Worm (Caenorhabditis elegans) whole organism, L2 larva: ENCODE results near the gene moc-5.

Source experiments
- lin-39 ChIP-seq: fragments of 150-350 bp; optimal IDR thresholded peaks from 2 replicates; lab custom pipeline; 2014; ENCODE audit warnings: missing biosample characterization, missing genetic modification reagents, missing genetic modification characterization
- unc-39 ChIP-seq: fragments of 150-350 bp; optimal IDR thresholded peaks from 2 replicates; lab custom pipeline; 2014; ENCODE audit warnings: missing biosample characterization, missing genetic modification characterization

DNA sequence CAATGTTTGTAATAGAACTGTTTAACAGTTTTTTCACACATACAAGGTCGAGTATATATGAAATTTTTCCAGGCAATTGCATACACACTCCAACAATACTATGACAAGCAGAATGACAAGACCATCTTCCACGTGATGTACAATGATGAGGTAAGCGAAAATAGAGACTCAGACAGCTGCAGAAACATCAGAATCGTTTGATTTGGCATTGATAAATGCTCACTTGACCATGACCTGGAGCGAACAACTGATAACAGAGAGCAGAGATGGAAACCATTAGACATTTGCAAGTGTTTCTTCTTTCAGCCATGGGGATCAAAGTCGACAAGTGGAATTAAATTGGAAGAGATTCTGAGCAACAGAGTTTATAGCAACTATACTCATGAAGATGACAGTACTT lies 25.3 kb downstream of the moc-5 start:
- TF ChIP-seq unc-39 (tag; lab: Kevin White, UChicago) = no peak
- no peak for TF ChIP-seq lin-39 (tag; lab: Kevin White, UChicago)
